Worm (Caenorhabditis elegans): ENCODE data around the gene pdi-6.

The pdi-6 gene

ce11 chrX:7068400-7068799 is at the start of gene pdi-6:
TSS of gene pdi-6 (minus strand) at chrX:7068563.
- TF ChIP-seq F13C5.2 (tag; optimal IDR thresholded peaks at IDR 0.05) = peak; percentile 10
- TF ChIP-seq tbx-37 (GFP tag; conservative IDR thresholded peaks at IDR 0.05) = peak; percentile 65
- no peak for TF ChIP-seq ama-1 (optimal IDR thresholded peaks at IDR 0.05)
- TF ChIP-seq tbx-11 (GFP tag; IDR thresholded peaks at IDR 0.05) = no peak
- no peak for TF ChIP-seq hmg-4 (GFP tag; optimal IDR thresholded peaks at IDR 0.05)

ce11 chrX:7116896-7117295 is 48.5 kb upstream of the pdi-6 start, which contains the start of gene hen-1:
TSS of gene hen-1 (minus strand) at chrX:7116996.
- TF ChIP-seq sea-1 (GFP tag; conservative IDR thresholded peaks at IDR 0.05) = no peak
- no peak for TF ChIP-seq B0310.2 (tag; optimal IDR thresholded peaks at IDR 0.05)
- no peak for TF ChIP-seq tra-4 (tag; optimal IDR thresholded peaks at IDR 0.05)
- TF ChIP-seq F13C5.2 (tag; optimal IDR thresholded peaks at IDR 0.05) = no peak
- no peak for TF ChIP-seq tbx-11 (GFP tag; IDR thresholded peaks at IDR 0.05)
- TF ChIP-seq ama-1 (optimal IDR thresholded peaks at IDR 0.05) = no peak
- TF ChIP-seq flt-1 (GFP tag; IDR thresholded peaks at IDR 0.05) = no peak
- no peak for TF ChIP-seq pes-1 (GFP tag; IDR thresholded peaks at IDR 0.05)
- TF ChIP-seq hmbx-1 (tag; optimal IDR thresholded peaks at IDR 0.05) = no peak
- no peak for TF ChIP-seq aly-1 (tag; optimal IDR thresholded peaks at IDR 0.05)

ce11 chrX:7112589-7112988 is 44.2 kb upstream of the pdi-6 start, which contains the start of gene C36B7.1:
TSS of gene C36B7.1 (plus strand) at chrX:7112889.
- TF ChIP-seq F13C5.2 (tag; optimal IDR thresholded peaks at IDR 0.05) = no peak

- TF ChIP-seq ceh-13 (GFP tag; optimal IDR thresholded peaks at IDR 0.05) (no peak), sea-1 (GFP tag; conservative IDR thresholded peaks at IDR 0.05) (no peak), hmg-4 (GFP tag; optimal IDR thresholded peaks at IDR 0.05) (no peak), aly-1 (tag; optimal IDR thresholded peaks at IDR 0.05) (no peak), ets-7 (tag; optimal IDR thresholded peaks at IDR 0.05) (no peak), B0310.2 (tag; optimal IDR thresholded peaks at IDR 0.05) (no peak), hnd-1 (tag; optimal IDR thresholded peaks at IDR 0.05) (no peak), pes-1 (GFP tag; IDR thresholded peaks at IDR 0.05) (no peak), tbx-11 (GFP tag; IDR thresholded peaks at IDR 0.05) (no peak), F13C5.2 (tag; optimal IDR thresholded peaks at IDR 0.05) (no peak), hmbx-1 (tag; optimal IDR thresholded peaks at IDR 0.05) (no peak), tbx-37 (GFP tag; conservative IDR thresholded peaks at IDR 0.05) (no peak), flt-1 (GFP tag; IDR thresholded peaks at IDR 0.05) (no peak), ama-1 (optimal IDR thresholded peaks at IDR 0.05) (no peak), tra-4 (tag; optimal IDR thresholded peaks at IDR 0.05) (no peak), scrt-1 (GFP tag; IDR thresholded peaks at IDR 0.05) (no peak), ceh-36 (tag; optimal IDR thresholded peaks at IDR 0.05) (no peak)
Observed at ce11 chrX:7106103-7106502, 37.7 kb upstream of the pdi-6 start, which contains the start of gene C36B7.2. TSS of gene C36B7.2 (plus strand) at chrX:7106403.

ce11 chrX:7101477-7101876 is 33.1 kb upstream of the pdi-6 start, which contains the start of gene C36B7.3:
TSS of gene C36B7.3 (plus strand) at chrX:7101777.
- TF ChIP-seq F13C5.2 (tag; optimal IDR thresholded peaks at IDR 0.05) = no peak
- no peak for TF ChIP-seq flt-1 (GFP tag; IDR thresholded peaks at IDR 0.05)
- no peak for TF ChIP-seq ceh-13 (GFP tag; optimal IDR thresholded peaks at IDR 0.05)
- no peak for TF ChIP-seq hmg-4 (GFP tag; optimal IDR thresholded peaks at IDR 0.05)
- TF ChIP-seq hmbx-1 (tag; optimal IDR thresholded peaks at IDR 0.05) = no peak
- TF ChIP-seq tra-4 (tag; optimal IDR thresholded peaks at IDR 0.05) = no peak
- TF ChIP-seq tbx-37 (GFP tag; conservative IDR thresholded peaks at IDR 0.05) = no peak

ce11 chrX:7100290-7100689 is 31.9 kb upstream of the pdi-6 start, which contains the start of gene C36B7.6:
TSS of gene C36B7.6 (minus strand) at chrX:7100338.
- TF ChIP-seq hmg-4 (GFP tag; optimal IDR thresholded peaks at IDR 0.05) (peak; percentile 16), aly-1 (tag; optimal IDR thresholded peaks at IDR 0.05) (peak; percentile 3), ama-1 (optimal IDR thresholded peaks at IDR 0.05) (no peak)

ce11 chrX:7099049-7099448 is 30.7 kb upstream of the pdi-6 start:
- TF ChIP-seq hmbx-1 (tag; optimal IDR thresholded peaks at IDR 0.05) (no peak), flt-1 (GFP tag; IDR thresholded peaks at IDR 0.05) (no peak), tbx-11 (GFP tag; IDR thresholded peaks at IDR 0.05) (no peak), tra-4 (tag; optimal IDR thresholded peaks at IDR 0.05) (no peak), sea-1 (GFP tag; conservative IDR thresholded peaks at IDR 0.05) (no peak), hnd-1 (tag; optimal IDR thresholded peaks at IDR 0.05) (no peak), ceh-13 (GFP tag; optimal IDR thresholded peaks at IDR 0.05) (no peak), ama-1 (optimal IDR thresholded peaks at IDR 0.05) (no peak), tbx-37 (GFP tag; conservative IDR thresholded peaks at IDR 0.05) (no peak), aly-1 (tag; optimal IDR thresholded peaks at IDR 0.05) (no peak), B0310.2 (tag; optimal IDR thresholded peaks at IDR 0.05) (no peak), ets-7 (tag; optimal IDR thresholded peaks at IDR 0.05) (no peak), ceh-36 (tag; optimal IDR thresholded peaks at IDR 0.05) (no peak), scrt-1 (GFP tag; IDR thresholded peaks at IDR 0.05) (no peak), pes-1 (GFP tag; IDR thresholded peaks at IDR 0.05) (no peak), F13C5.2 (tag; optimal IDR thresholded peaks at IDR 0.05) (no peak), hmg-4 (GFP tag; optimal IDR thresholded peaks at IDR 0.05) (no peak)

ce11 chrX:7096349-7096748 is 28.0 kb upstream of the pdi-6 start, which contains the start of gene C36B7.5:
TSS of gene C36B7.5 (minus strand) at chrX:7096449.
- no peak for TF ChIP-seq pes-1 (GFP tag; IDR thresholded peaks at IDR 0.05)
- TF ChIP-seq B0310.2 (tag; optimal IDR thresholded peaks at IDR 0.05) = no peak
- no peak for TF ChIP-seq aly-1 (tag; optimal IDR thresholded peaks at IDR 0.05)
- TF ChIP-seq tbx-37 (GFP tag; conservative IDR thresholded peaks at IDR 0.05) = no peak
- TF ChIP-seq hmbx-1 (tag; optimal IDR thresholded peaks at IDR 0.05) = no peak
- no peak for TF ChIP-seq ets-7 (tag; optimal IDR thresholded peaks at IDR 0.05)
- no peak for TF ChIP-seq flt-1 (GFP tag; IDR thresholded peaks at IDR 0.05)
- no peak for TF ChIP-seq tra-4 (tag; optimal IDR thresholded peaks at IDR 0.05)
- TF ChIP-seq ceh-13 (GFP tag; optimal IDR thresholded peaks at IDR 0.05) = no peak
